Worm (Caenorhabditis elegans) whole organism, young adult: ENCODE data around the gene nduv-3.

Source experiments
- D2030.7 ChIP-seq: fragments of 200-800 bp; sonication (Bioruptor generic); IDR thresholded peaks from 2 replicates; pipeline ENCODE4 v1.3.6; 2022; ENCODE audit warnings: missing genetic modification reagents, missing genetic modification characterization, missing compliant biosample characterization
- F10E7.11 ChIP-seq: sonication (generic microtip); optimal IDR thresholded peaks from 2 replicates; lab custom pipeline; 2017; ENCODE audit warnings: mild to moderate bottlenecking, missing genetic modification characterization, moderate library complexity, missing compliant biosample characterization
- F39B2.1 ChIP-seq: fragments of 200-800 bp; sonication (Bioruptor generic); IDR thresholded peaks from 2 replicates; pipeline ENCODE4 v1.3.6; 2022; ENCODE audit warnings: missing genetic modification reagents, missing genetic modification characterization, missing compliant biosample characterization
- F49E8.2 ChIP-seq: sonication (generic microtip); optimal IDR thresholded peaks from 3 replicates; lab custom pipeline; 2017; ENCODE audit warnings: missing genetic modification characterization, mild to moderate bottlenecking, missing compliant biosample characterization, antibody characterized with exemption, moderate library complexity; ENCODE audit not compliant: insufficient read depth
- F52B5.7 ChIP-seq: sonication (generic microtip); optimal IDR thresholded peaks from 2 replicates; lab custom pipeline; 2016; ENCODE audit warnings: mild to moderate bottlenecking, missing genetic modification characterization, missing compliant biosample characterization
- K11D2.4 ChIP-seq: fragments of 200-800 bp; sonication (Bioruptor generic); IDR thresholded peaks from 2 replicates; pipeline ENCODE4 v1.3.6; 2022; ENCODE audit warnings: missing genetic modification reagents, missing genetic modification characterization, missing compliant biosample characterization
- K12H6.12 ChIP-seq: fragments of 200-800 bp; sonication (Bioruptor generic); optimal IDR thresholded peaks from 2 replicates; lab custom pipeline; 2018; ENCODE audit warnings: mild to moderate bottlenecking, missing genetic modification characterization, missing compliant biosample characterization
- T07F8.4 ChIP-seq: sonication (generic microtip); optimal IDR thresholded peaks from 2 replicates; lab custom pipeline; 2016; ENCODE audit warnings: mild to moderate bottlenecking, missing genetic modification characterization, moderate library complexity, missing compliant biosample characterization
- Y53G8AR.9 ChIP-seq: fragments of 200-800 bp; sonication (Bioruptor generic); conservative IDR thresholded peaks from 2 replicates; pipeline ENCODE4 v1.3.6; 2022; ENCODE audit warnings: missing genetic modification reagents, missing genetic modification characterization, missing compliant biosample characterization
- Y95B8A.8 ChIP-seq: fragments of 200-800 bp; sonication (Bioruptor generic); IDR thresholded peaks from 2 replicates; pipeline ENCODE4 v1.3.6; 2022; ENCODE audit warnings: missing genetic modification reagents, missing genetic modification characterization, missing compliant biosample characterization
- aptf-2 ChIP-seq: fragments of 200-800 bp; sonication (Bioruptor generic); conservative IDR thresholded peaks from 2 replicates; pipeline ENCODE4 v1.3.6; 2022; ENCODE audit warnings: missing genetic modification reagents, missing genetic modification characterization, missing compliant biosample characterization
- athp-1 ChIP-seq: sonication (generic microtip); optimal IDR thresholded peaks from 2 replicates; lab custom pipeline; 2017; ENCODE audit warnings: mild to moderate bottlenecking, missing genetic modification characterization, missing compliant biosample characterization
- attf-3 ChIP-seq: fragments of 200-800 bp; sonication (Bioruptor generic); conservative IDR thresholded peaks from 2 replicates; pipeline ENCODE4 v1.3.6; 2022; ENCODE audit warnings: missing genetic modification reagents, missing genetic modification characterization, missing compliant biosample characterization
- attf-5 ChIP-seq: fragments of 200-800 bp; sonication (Bioruptor generic); optimal IDR thresholded peaks from 2 replicates; lab custom pipeline; 2018; ENCODE audit warnings: mild to moderate bottlenecking, missing genetic modification characterization, missing compliant biosample characterization
- cebp-1 ChIP-seq, 2 experiments: fragments of 200-800 bp in 1 of 2; sonication (Bioruptor generic) in 1 of 2; sonication (generic microtip) in 1 of 2; IDR thresholded peaks in 1 of 2; optimal IDR thresholded peaks in 1 of 2; 2 replicates each; pipeline versions ENCODE4 v1.3.6 to Lab custom; 2017 to 2022; ENCODE audit warnings: missing compliant biosample characterization in 2 of 2, missing genetic modification characterization in 2 of 2, mild to moderate bottlenecking in 1 of 2, missing genetic modification reagents in 1 of 2, moderate library complexity in 1 of 2
- ceh-79 ChIP-seq: sonication (generic microtip); optimal IDR thresholded peaks from 2 replicates; lab custom pipeline; 2017; ENCODE audit warnings: mild to moderate bottlenecking, missing genetic modification characterization, missing compliant biosample characterization
- ceh-91 ChIP-seq: fragments of 200-800 bp; sonication (Bioruptor generic); IDR thresholded peaks from 2 replicates; pipeline ENCODE4 v1.3.6; 2022; ENCODE audit warnings: missing genetic modification reagents, missing genetic modification characterization, missing compliant biosample characterization
- chd-7 ChIP-seq: sonication (generic microtip); optimal IDR thresholded peaks from 2 replicates; lab custom pipeline; 2016; ENCODE audit warnings: mild to moderate bottlenecking, missing genetic modification characterization, moderate library complexity, missing compliant biosample characterization
- efl-1 ChIP-seq: fragments of 150-350 bp; optimal IDR thresholded peaks from 2 replicates; lab custom pipeline; 2014; ENCODE audit warnings: missing biosample characterization, missing genetic modification reagents, missing genetic modification characterization
- egrh-3 ChIP-seq: fragments of 200-800 bp; sonication (Bioruptor generic); IDR thresholded peaks from 2 replicates; pipeline ENCODE4 v1.3.6; 2022; ENCODE audit warnings: missing genetic modification reagents, missing genetic modification characterization, missing compliant biosample characterization
- ekl-4 ChIP-seq: fragments of 200-800 bp; sonication (Bioruptor generic); IDR thresholded peaks from 2 replicates; pipeline ENCODE4 v1.3.6; 2022; ENCODE audit warnings: missing genetic modification reagents, missing genetic modification characterization, missing compliant biosample characterization
- fkh-3 ChIP-seq: sonication (generic microtip); optimal IDR thresholded peaks from 2 replicates; lab custom pipeline; 2016; ENCODE audit warnings: mild to moderate bottlenecking, missing genetic modification characterization, missing compliant biosample characterization
- him-1 ChIP-seq: sonication (generic microtip); optimal IDR thresholded peaks from 2 replicates; lab custom pipeline; 2016; ENCODE audit warnings: missing genotype, missing genetic modification reagents, missing genetic modification characterization, missing compliant biosample characterization
- hlh-12 ChIP-seq: sonication (generic microtip); optimal IDR thresholded peaks from 2 replicates; lab custom pipeline; 2016; ENCODE audit warnings: missing genetic modification characterization, missing compliant biosample characterization
- hlh-26 ChIP-seq: fragments of 200-800 bp; sonication (Bioruptor generic); conservative IDR thresholded peaks from 2 replicates; pipeline ENCODE4 v1.3.6; 2022; ENCODE audit warnings: missing genetic modification reagents, missing genetic modification characterization, missing compliant biosample characterization
- hrde-1 ChIP-seq: sonication (generic microtip); optimal IDR thresholded peaks from 2 replicates; lab custom pipeline; 2016; ENCODE audit warnings: missing genetic modification characterization, mild to moderate bottlenecking, missing compliant biosample characterization, moderate library complexity, missing genotype, missing genetic modification reagents, borderline replicate concordance
- hsf-1 ChIP-seq: fragments of 200-800 bp; sonication (Bioruptor generic); IDR thresholded peaks from 2 replicates; pipeline ENCODE4 v1.3.6; 2022; ENCODE audit warnings: missing genetic modification reagents, missing genetic modification characterization, missing compliant biosample characterization
- lag-1 ChIP-seq: fragments of 200-800 bp; sonication (Bioruptor generic); IDR thresholded peaks from 2 replicates; pipeline ENCODE4 v1.3.6; 2022; ENCODE audit warnings: missing genetic modification reagents, missing genetic modification characterization, missing compliant biosample characterization
- lin-54 ChIP-seq: fragments of 200-800 bp; sonication (Bioruptor generic); optimal IDR thresholded peaks from 2 replicates; lab custom pipeline; 2018; ENCODE audit warnings: mild to moderate bottlenecking, missing genetic modification characterization, missing compliant biosample characterization
- lsl-1 ChIP-seq: fragments of 200-800 bp; sonication (Bioruptor generic); optimal IDR thresholded peaks from 2 replicates; lab custom pipeline; 2018; ENCODE audit warnings: mild to moderate bottlenecking, missing genetic modification characterization, moderate library complexity, missing compliant biosample characterization
- madf-10 ChIP-seq: sonication (generic microtip); optimal IDR thresholded peaks from 2 replicates; lab custom pipeline; 2016; ENCODE audit warnings: mild to moderate bottlenecking, missing genetic modification characterization, missing compliant biosample characterization
- madf-6 ChIP-seq: fragments of 200-800 bp; sonication (Bioruptor generic); IDR thresholded peaks from 2 replicates; pipeline ENCODE4 v1.3.6; 2022; ENCODE audit warnings: missing genetic modification reagents, missing genetic modification characterization, missing compliant biosample characterization
- madf-8 ChIP-seq: fragments of 200-800 bp; sonication (Bioruptor generic); conservative IDR thresholded peaks from 2 replicates; pipeline ENCODE4 v1.3.6; 2022; ENCODE audit warnings: missing genetic modification reagents, missing genetic modification characterization, missing compliant biosample characterization
- nfya-2 ChIP-seq: fragments of 200-800 bp; sonication (Bioruptor generic); IDR thresholded peaks from 2 replicates; pipeline ENCODE4 v1.3.6; 2022; ENCODE audit warnings: missing genetic modification reagents, missing genetic modification characterization, missing compliant biosample characterization
- nfyb-1 ChIP-seq: fragments of 200-800 bp; sonication (Bioruptor generic); IDR thresholded peaks from 2 replicates; pipeline ENCODE4 v1.3.6; 2022; ENCODE audit warnings: missing genetic modification reagents, missing genetic modification characterization, missing compliant biosample characterization
- nhr-179 ChIP-seq: sonication (generic microtip); optimal IDR thresholded peaks from 2 replicates; lab custom pipeline; 2016; ENCODE audit warnings: mild to moderate bottlenecking, missing genetic modification characterization, missing compliant biosample characterization
- nhr-80 ChIP-seq: sonication (generic microtip); optimal IDR thresholded peaks from 2 replicates; lab custom pipeline; 2016; ENCODE audit warnings: missing genetic modification characterization, missing compliant biosample characterization
- repo-1 ChIP-seq: sonication (generic microtip); optimal IDR thresholded peaks from 2 replicates; lab custom pipeline; 2017; ENCODE audit warnings: mild to moderate bottlenecking, missing genetic modification characterization, missing compliant biosample characterization
- rpc-1 ChIP-seq, 2 experiments: fragments of 150-350 bp in 1 of 2; sonication (generic microtip) in 1 of 2; optimal IDR thresholded peaks; 2 replicates each; lab custom pipeline; 2014 to 2018; ENCODE audit warnings: missing biosample characterization in 1 of 2, missing genetic modification characterization in 1 of 2, missing genetic modification reagents in 1 of 2, missing genotype in 1 of 2
- snpc-1.3 ChIP-seq: sonication (generic microtip); optimal IDR thresholded peaks from 2 replicates; lab custom pipeline; 2017; ENCODE audit warnings: missing genetic modification characterization, mild to moderate bottlenecking, missing compliant biosample characterization, antibody characterized with exemption, moderate library complexity, missing genotype, missing genetic modification reagents; ENCODE audit not compliant: insufficient read depth
- somi-1 ChIP-seq: fragments of 200-800 bp; sonication (Bioruptor generic); optimal IDR thresholded peaks from 2 replicates; lab custom pipeline; 2018; ENCODE audit warnings: mild to moderate bottlenecking, missing genetic modification characterization, missing compliant biosample characterization
- zfh-2 ChIP-seq: fragments of 200-800 bp; sonication (Bioruptor generic); conservative IDR thresholded peaks from 2 replicates; pipeline ENCODE4 v1.3.6; 2022; ENCODE audit warnings: missing genetic modification reagents, missing genetic modification characterization, missing compliant biosample characterization
- ztf-18 ChIP-seq: sonication (generic microtip); optimal IDR thresholded peaks from 2 replicates; lab custom pipeline; 2016; ENCODE audit warnings: missing genotype, mild to moderate bottlenecking, missing genetic modification characterization, missing compliant biosample characterization
- ztf-25 ChIP-seq: fragments of 200-800 bp; sonication (Bioruptor generic); IDR thresholded peaks from 2 replicates; pipeline ENCODE4 v1.3.6; 2022; ENCODE audit warnings: missing genetic modification reagents, missing genetic modification characterization, missing compliant biosample characterization
- ztf-26 ChIP-seq: sonication (generic microtip); optimal IDR thresholded peaks from 2 replicates; lab custom pipeline; 2017; ENCODE audit warnings: missing genetic modification characterization, missing compliant biosample characterization

The nduv-3 gene

ce11 chrIV:2677687-2678086 lies 36.6 kb downstream of the nduv-3 start:
- TF ChIP-seq nfyb-1 (GFP tag; lab: Robert Waterston, UW) (no peak), attf-3 (GFP tag; lab: Robert Waterston, UW) (peak; percentile 86), F10E7.11 (tag; lab: Kevin White, UChicago) (no peak), ztf-18 (tag; lab: Kevin White, UChicago) (peak; percentile 31), efl-1 (GFP tag; lab: Kevin White, UChicago) (peak; percentile 43), ztf-25 (GFP tag; lab: Robert Waterston, UW) (no peak), attf-5 (no peak), madf-6 (GFP tag; lab: Robert Waterston, UW) (peak; percentile 18; the same call in 1 of the 2 replicates), F39B2.1 (GFP tag; lab: Robert Waterston, UW) (no peak), lin-54 (GFP tag; lab: Kevin White, UChicago) (peak; percentile 68), lag-1 (GFP tag; lab: Robert Waterston, UW) (no peak), nhr-80 (tag; lab: Kevin White, UChicago) (no peak)

ce11 chrIV:2678152-2678551 lies 37.0 kb downstream of the nduv-3 start:
- TF ChIP-seq madf-8 (GFP tag; lab: Robert Waterston, UW) (no peak), rpc-1 (optimal IDR thresholded peaks at IDR 0.05; lab: Kevin White, UChicago) (no peak), rpc-1 (tag; optimal IDR thresholded peaks at IDR 0.05; lab: Kevin White, UChicago) (no peak), hrde-1 (tag; lab: Kevin White, UChicago) (no peak), ztf-18 (tag; lab: Kevin White, UChicago) (peak; percentile 16), ceh-91 (GFP tag; lab: Robert Waterston, UW) (no peak), nfyb-1 (GFP tag; lab: Robert Waterston, UW) (no peak), fkh-3 (tag; lab: Kevin White, UChicago) (peak; percentile 64), athp-1 (tag; lab: Kevin White, UChicago) (peak; percentile 40), cebp-1 (GFP tag; IDR thresholded peaks at IDR 0.05; lab: Robert Waterston, UW) (no peak), cebp-1 (tag; optimal IDR thresholded peaks at IDR 0.05; lab: Kevin White, UChicago) (peak; percentile 17), F52B5.7 (tag; lab: Kevin White, UChicago) (peak; percentile 46), Y95B8A.8 (GFP tag; lab: Robert Waterston, UW) (0 out of 2 replicates have a peak, but pooled peaks have one; percentile 33), hsf-1 (GFP tag; lab: Robert Waterston, UW) (0 out of 2 replicates have a peak, but pooled peaks have one; percentile 40), nhr-179 (no peak), ekl-4 (peak; percentile 22; the same call in 1 of the 2 replicates), him-1 (tag; lab: Kevin White, UChicago) (peak; percentile 74), madf-10 (tag; lab: Kevin White, UChicago) (no peak), ceh-79 (tag; lab: Kevin White, UChicago) (peak; percentile 1), D2030.7 (GFP tag; lab: Robert Waterston, UW) (peak; percentile 14; the same call in 1 of the 2 replicates), K11D2.4 (no peak), snpc-1.3 (tag; lab: Kevin White, UChicago) (no peak), Y53G8AR.9 (no peak; the same call in 1 of the 2 replicates), repo-1 (peak; percentile 14), ztf-26 (tag; lab: Kevin White, UChicago) (no peak), egrh-3 (GFP tag; lab: Robert Waterston, UW) (0 out of 2 replicates have a peak, but pooled peaks have one; percentile 19), madf-6 (GFP tag; lab: Robert Waterston, UW) (no peak)

ce11 chrIV:2680281-2680680 lies 39.2 kb downstream of the nduv-3 start:
- TF ChIP-seq chd-7 (tag; lab: Kevin White, UChicago) (no peak), zfh-2 (GFP tag; lab: Robert Waterston, UW) (no peak), K12H6.12 (no peak), T07F8.4 (tag; lab: Kevin White, UChicago) (no peak), somi-1 (GFP tag; lab: Kevin White, UChicago) (no peak), lsl-1 (GFP tag; lab: Kevin White, UChicago) (no peak), rpc-1 (optimal IDR thresholded peaks at IDR 0.05; lab: Kevin White, UChicago) (no peak), rpc-1 (tag; optimal IDR thresholded peaks at IDR 0.05; lab: Kevin White, UChicago) (no peak), F49E8.2 (tag; lab: Kevin White, UChicago) (no peak), nfya-2 (GFP tag; lab: Robert Waterston, UW) (no peak), madf-8 (GFP tag; lab: Robert Waterston, UW) (no peak), hlh-12 (tag; lab: Kevin White, UChicago) (no peak), hlh-26 (GFP tag; lab: Robert Waterston, UW) (no peak), aptf-2 (no peak)
